Fruit fly (Drosophila melanogaster) whole organism, pupa: ENCODE results near the gene CG34155.

Experiments used
- CG10348 ChIP-seq: fragments of 200-800 bp; sonication (Bioruptor generic); IDR thresholded peaks from 2 replicates; pipeline ENCODE4 v1.3.6; 2022; ENCODE audit warnings: missing biosample characterization, missing genetic modification characterization
- CG12605 ChIP-seq: fragments of 200-800 bp; sonication (Bioruptor generic); IDR thresholded peaks from 2 replicates; pipeline ENCODE4 v1.3.6; 2022; ENCODE audit warnings: missing biosample characterization, missing genetic modification characterization
- CG13204 ChIP-seq: fragments of 200-800 bp; sonication (Bioruptor generic); optimal IDR thresholded peaks from 2 replicates; lab custom pipeline; 2018; ENCODE audit warnings: missing biosample characterization, mild to moderate bottlenecking, missing genetic modification characterization, moderate library complexity
- CG14655 ChIP-seq: fragments of 200-800 bp; sonication (Bioruptor generic); optimal IDR thresholded peaks from 3 replicates; lab custom pipeline; 2017; ENCODE audit warnings: mild to moderate bottlenecking, missing biosample characterization, missing genetic modification reagents, missing genetic modification characterization
- CG15710 ChIP-seq: fragments of 200-800 bp; sonication (Bioruptor generic); optimal IDR thresholded peaks from 2 replicates; lab custom pipeline; 2018; ENCODE audit warnings: missing biosample characterization, mild to moderate bottlenecking, missing genetic modification characterization, moderate library complexity
- CG17806 ChIP-seq: fragments of 200-800 bp; sonication (Bioruptor generic); optimal IDR thresholded peaks from 2 replicates; lab custom pipeline; 2018; ENCODE audit warnings: missing biosample characterization, mild to moderate bottlenecking, missing genetic modification characterization, moderate library complexity
- CG32121 ChIP-seq: fragments of 200-800 bp; sonication (Bioruptor generic); IDR thresholded peaks from 2 replicates; pipeline ENCODE4 v1.3.6; 2022; ENCODE audit warnings: missing biosample characterization, missing genetic modification characterization
- CG34367 ChIP-seq: fragments of 200-800 bp; sonication (Bioruptor generic); optimal IDR thresholded peaks from 2 replicates; lab custom pipeline; 2018; ENCODE audit warnings: missing biosample characterization, mild to moderate bottlenecking, missing genetic modification characterization
- CG4496 ChIP-seq: fragments of 200-800 bp; sonication (Bioruptor generic); IDR thresholded peaks from 3 replicates; pipeline ENCODE4 v1.3.6; 2022; ENCODE audit warnings: missing biosample characterization, missing genetic modification characterization
- CG8159 ChIP-seq: fragments of 200-800 bp; sonication (Bioruptor generic); optimal IDR thresholded peaks from 3 replicates; lab custom pipeline; 2018; ENCODE audit warnings: missing biosample characterization, mild to moderate bottlenecking, missing genetic modification characterization, moderate library complexity
- CG8301 ChIP-seq: fragments of 200-800 bp; sonication (Bioruptor generic); optimal IDR thresholded peaks from 2 replicates; lab custom pipeline; 2018; ENCODE audit warnings: missing biosample characterization, mild to moderate bottlenecking, missing genetic modification characterization
- CG9948 ChIP-seq: fragments of 200-800 bp; sonication (Bioruptor generic); optimal IDR thresholded peaks from 2 replicates; lab custom pipeline; 2018; ENCODE audit warnings: missing biosample characterization, mild to moderate bottlenecking, missing genetic modification characterization, moderate library complexity
- D1 ChIP-seq: fragments of 200-800 bp; sonication (Bioruptor generic); optimal IDR thresholded peaks from 2 replicates; lab custom pipeline; 2018; ENCODE audit warnings: missing biosample characterization, mild to moderate bottlenecking, missing genetic modification characterization, moderate library complexity
- EcR ChIP-seq: fragments of 200-800 bp; sonication (Bioruptor generic); optimal IDR thresholded peaks from 3 replicates; lab custom pipeline; 2019; ENCODE audit warnings: missing biosample characterization, missing genetic modification characterization, mild to moderate bottlenecking, moderate library complexity, missing genetic modification reagents
- Ets98B ChIP-seq: fragments of 200-800 bp; sonication (Bioruptor generic); IDR thresholded peaks from 2 replicates; pipeline ENCODE4 v1.3.6; 2022; ENCODE audit warnings: missing biosample characterization, missing genetic modification characterization
- Pif1A ChIP-seq: fragments of 200-800 bp; sonication (Bioruptor generic); optimal IDR thresholded peaks from 3 replicates; lab custom pipeline; 2016; ENCODE audit warnings: missing biosample characterization, missing genetic modification characterization
- Pif1B ChIP-seq: fragments of 200-800 bp; sonication (Bioruptor generic); optimal IDR thresholded peaks from 3 replicates; lab custom pipeline; 2016; ENCODE audit warnings: missing biosample characterization, missing genetic modification characterization
- Snoo ChIP-seq: fragments of 200-800 bp; sonication (Bioruptor generic); optimal IDR thresholded peaks from 3 replicates; lab custom pipeline; 2017; ENCODE audit warnings: missing biosample characterization, mild to moderate bottlenecking, missing genetic modification characterization, inconsistent platforms
- fd96Ca ChIP-seq: fragments of 200-800 bp; sonication (Bioruptor generic); IDR thresholded peaks from 3 replicates; pipeline ENCODE4 v1.3.6; 2022; ENCODE audit warnings: missing biosample characterization, missing genetic modification characterization
- gl ChIP-seq: fragments of 200-800 bp; sonication (Bioruptor generic); optimal IDR thresholded peaks from 2 replicates; lab custom pipeline; 2018; ENCODE audit warnings: missing biosample characterization, mild to moderate bottlenecking, missing genetic modification characterization
- rn ChIP-seq: fragments of 200-800 bp; sonication (Bioruptor generic); IDR thresholded peaks from 2 replicates; pipeline ENCODE4 v1.3.6; 2022; ENCODE audit warnings: missing biosample characterization, missing genetic modification characterization

The CG34155 gene

dm6 chr3R:30540196-30540595, 19.8 kb downstream of the CG34155 start:
- no peak for TF ChIP-seq D1 (tag; lab: Kevin White, UChicago)
- peak; percentile 69; the same call in 1 of the 2 replicates for TF ChIP-seq CG10348
- TF ChIP-seq CG8159 = peak; percentile 59
- peak; percentile 62 for TF ChIP-seq CG8301 (tag; lab: Kevin White, UChicago)
- peak; percentile 54 for TF ChIP-seq CG12605 (GFP tag; lab: Robert Waterston, UW)
- TF ChIP-seq CG17806 (tag; lab: Kevin White, UChicago) = peak; percentile 55
- peak; percentile 49 for TF ChIP-seq CG34367 (tag; lab: Kevin White, UChicago)
- no peak for TF ChIP-seq EcR (GFP tag; lab: Kevin White, UChicago)
- TF ChIP-seq CG14655 (GFP tag; lab: Kevin White, UChicago) = peak; percentile 67
- TF ChIP-seq Ets98B (GFP tag; lab: Robert Waterston, UW) = peak; percentile 83
- TF ChIP-seq CG32121 (GFP tag; lab: Robert Waterston, UW) = peak; percentile 81
- TF ChIP-seq Pif1A = peak; percentile 49
- TF ChIP-seq CG15710 (tag; lab: Kevin White, UChicago) = peak; percentile 50
- TF ChIP-seq Pif1B (GFP tag; lab: Kevin White, UChicago) = peak; percentile 25
- no peak for TF ChIP-seq CG13204
- TF ChIP-seq fd96Ca (GFP tag; lab: Robert Waterston, UW) = peak; percentile 84
- peak; percentile 40 for TF ChIP-seq CG9948 (tag; lab: Kevin White, UChicago)
- TF ChIP-seq rn = peak; percentile 61
- peak; percentile 15 for TF ChIP-seq Snoo (tag; lab: Kevin White, UChicago)
- TF ChIP-seq CG4496 (GFP tag; lab: Robert Waterston, UW) = peak; percentile 89
- TF ChIP-seq gl = no peak

- TF ChIP-seq CG15710 (tag; lab: Kevin White, UChicago) = no peak
These were observed 23.1 kb downstream of the CG34155 start for dm6 chr3R:30536919-30537318.

- TF ChIP-seq CG14655 (GFP tag; lab: Kevin White, UChicago) (no peak), CG10348 (no peak), CG8301 (tag; lab: Kevin White, UChicago) (no peak), Ets98B (GFP tag; lab: Robert Waterston, UW) (no peak), Pif1B (GFP tag; lab: Kevin White, UChicago) (no peak), Snoo (tag; lab: Kevin White, UChicago) (no peak), gl (no peak), CG17806 (tag; lab: Kevin White, UChicago) (no peak), CG34367 (tag; lab: Kevin White, UChicago) (no peak), CG13204 (no peak)
These were observed 23.6 kb downstream of the CG34155 start for dm6 chr3R:30536432-30536831.

- TF ChIP-seq CG32121 (GFP tag; lab: Robert Waterston, UW) = peak; percentile 66
- TF ChIP-seq rn = peak; percentile 46; the same call in 1 of the 2 replicates
- TF ChIP-seq fd96Ca (GFP tag; lab: Robert Waterston, UW) = no peak
- no peak for TF ChIP-seq Pif1B (GFP tag; lab: Kevin White, UChicago)
These were observed 25.6 kb downstream of the CG34155 start for dm6 chr3R:30534444-30534843.

- TF ChIP-seq CG14655 (GFP tag; lab: Kevin White, UChicago) (peak; percentile 85), CG32121 (GFP tag; lab: Robert Waterston, UW) (no peak), gl (no peak), CG10348 (0 out of 2 replicates have a peak, but pooled peaks have one; percentile 18), CG8301 (tag; lab: Kevin White, UChicago) (peak; percentile 82), EcR (GFP tag; lab: Kevin White, UChicago) (no peak), CG13204 (no peak), CG34367 (tag; lab: Kevin White, UChicago) (no peak), CG4496 (GFP tag; lab: Robert Waterston, UW) (peak; percentile 50; the same call in 1 of the 3 replicates), Pif1B (GFP tag; lab: Kevin White, UChicago) (no peak), CG8159 (peak; percentile 38), CG9948 (tag; lab: Kevin White, UChicago) (peak; percentile 49), rn (no peak), D1 (tag; lab: Kevin White, UChicago) (no peak), CG17806 (tag; lab: Kevin White, UChicago) (peak; percentile 43), Ets98B (GFP tag; lab: Robert Waterston, UW) (peak; percentile 47; the same call in 1 of the 2 replicates), Pif1A (peak; percentile 49), CG15710 (tag; lab: Kevin White, UChicago) (peak; percentile 32), CG12605 (GFP tag; lab: Robert Waterston, UW) (no peak), fd96Ca (GFP tag; lab: Robert Waterston, UW) (peak; percentile 61; the same call in 2 of the 3 replicates), Snoo (tag; lab: Kevin White, UChicago) (no peak)
- TF ChIP-seq, all 21 proteins: peak for 11
These were observed 27.9 kb downstream of the CG34155 start, which contains the start of gene tmod for dm6 chr3R:30531989-30532653. Gene tmod, plus strand, starts transcription at chr3R:30532607.

- TF ChIP-seq Ets98B (GFP tag; lab: Robert Waterston, UW) (peak; percentile 52; the same call in 1 of the 2 replicates), CG32121 (GFP tag; lab: Robert Waterston, UW) (no peak; the same call in 1 of the 2 replicates), CG4496 (GFP tag; lab: Robert Waterston, UW) (peak; percentile 64), CG12605 (GFP tag; lab: Robert Waterston, UW) (peak; percentile 56; the same call in 1 of the 2 replicates), fd96Ca (GFP tag; lab: Robert Waterston, UW) (peak; percentile 73; the same call in 2 of the 3 replicates), CG9948 (tag; lab: Kevin White, UChicago) (no peak), CG14655 (GFP tag; lab: Kevin White, UChicago) (peak; percentile 59), CG8301 (tag; lab: Kevin White, UChicago) (peak; percentile 53), EcR (GFP tag; lab: Kevin White, UChicago) (no peak), gl (no peak), Pif1A (peak; percentile 3)
These were observed 28.8 kb downstream of the CG34155 start for dm6 chr3R:30531129-30531708.
